Worm (Caenorhabditis elegans) whole organism, young adult: ENCODE measurements around the gene spp-1.

Experiments used
- B0336.3 ChIP-seq: fragments of 200-800 bp; sonication (Bioruptor generic); IDR thresholded peaks from 2 replicates; pipeline ENCODE4 v1.3.6; 2022; ENCODE audit warnings: missing genetic modification characterization, missing compliant biosample characterization
- C17E4.6 ChIP-seq: fragments of 200-800 bp; sonication (Bioruptor generic); IDR thresholded peaks from 2 replicates; pipeline ENCODE4 v1.3.6; 2022; ENCODE audit warnings: missing genetic modification reagents, missing genetic modification characterization, missing compliant biosample characterization
- F22D6.2 ChIP-seq: sonication (generic microtip); optimal IDR thresholded peaks from 2 replicates; lab custom pipeline; 2016; ENCODE audit warnings: mild to moderate bottlenecking, missing genetic modification characterization, missing compliant biosample characterization
- F33H1.4 ChIP-seq: fragments of 200-800 bp; sonication (Bioruptor generic); IDR thresholded peaks from 2 replicates; pipeline ENCODE4 v1.3.6; 2022; ENCODE audit warnings: missing genetic modification reagents, missing genetic modification characterization, missing compliant biosample characterization
- F39B2.1 ChIP-seq: fragments of 200-800 bp; sonication (Bioruptor generic); IDR thresholded peaks from 2 replicates; pipeline ENCODE4 v1.3.6; 2022; ENCODE audit warnings: missing genetic modification reagents, missing genetic modification characterization, missing compliant biosample characterization
- F49E8.2 ChIP-seq: sonication (generic microtip); optimal IDR thresholded peaks from 3 replicates; lab custom pipeline; 2017; ENCODE audit warnings: missing genetic modification characterization, mild to moderate bottlenecking, missing compliant biosample characterization, antibody characterized with exemption, moderate library complexity; ENCODE audit not compliant: insufficient read depth
- F52B5.7 ChIP-seq: sonication (generic microtip); optimal IDR thresholded peaks from 2 replicates; lab custom pipeline; 2016; ENCODE audit warnings: mild to moderate bottlenecking, missing genetic modification characterization, missing compliant biosample characterization
- T26A5.8 ChIP-seq: sonication (generic microtip); optimal IDR thresholded peaks from 2 replicates; lab custom pipeline; 2016; ENCODE audit warnings: missing genetic modification characterization, missing compliant biosample characterization
- Y53F4B.3 ChIP-seq: fragments of 200-800 bp; sonication (Bioruptor generic); IDR thresholded peaks from 2 replicates; pipeline ENCODE4 v1.3.6; 2022; ENCODE audit warnings: missing genetic modification reagents, missing genetic modification characterization, missing compliant biosample characterization
- Y56A3A.18 ChIP-seq: fragments of 200-800 bp; sonication (Bioruptor generic); IDR thresholded peaks from 2 replicates; pipeline ENCODE4 v1.3.6; 2022; ENCODE audit warnings: missing genetic modification reagents, missing genetic modification characterization, missing compliant biosample characterization
- Y79H2A.3 ChIP-seq: fragments of 200-800 bp; sonication (Bioruptor generic); conservative IDR thresholded peaks from 2 replicates; pipeline ENCODE4 v1.3.6; 2022; ENCODE audit warnings: missing genetic modification reagents, missing genetic modification characterization, missing compliant biosample characterization
- Y95B8A.8 ChIP-seq: fragments of 200-800 bp; sonication (Bioruptor generic); IDR thresholded peaks from 2 replicates; pipeline ENCODE4 v1.3.6; 2022; ENCODE audit warnings: missing genetic modification reagents, missing genetic modification characterization, missing compliant biosample characterization
- aptf-2 ChIP-seq: fragments of 200-800 bp; sonication (Bioruptor generic); conservative IDR thresholded peaks from 2 replicates; pipeline ENCODE4 v1.3.6; 2022; ENCODE audit warnings: missing genetic modification reagents, missing genetic modification characterization, missing compliant biosample characterization
- athp-1 ChIP-seq: sonication (generic microtip); optimal IDR thresholded peaks from 2 replicates; lab custom pipeline; 2017; ENCODE audit warnings: mild to moderate bottlenecking, missing genetic modification characterization, missing compliant biosample characterization
- attf-5 ChIP-seq: fragments of 200-800 bp; sonication (Bioruptor generic); optimal IDR thresholded peaks from 2 replicates; lab custom pipeline; 2018; ENCODE audit warnings: mild to moderate bottlenecking, missing genetic modification characterization, missing compliant biosample characterization
- bed-1 ChIP-seq: fragments of 200-800 bp; sonication (Bioruptor generic); IDR thresholded peaks from 2 replicates; pipeline ENCODE4 v1.3.6; 2022; ENCODE audit warnings: missing genetic modification reagents, missing genetic modification characterization, missing compliant biosample characterization
- cebp-1 ChIP-seq, 2 experiments: fragments of 200-800 bp in 1 of 2; sonication (Bioruptor generic) in 1 of 2; sonication (generic microtip) in 1 of 2; IDR thresholded peaks in 1 of 2; optimal IDR thresholded peaks in 1 of 2; 2 replicates each; pipeline versions ENCODE4 v1.3.6 to Lab custom; 2017 to 2022; ENCODE audit warnings: missing compliant biosample characterization in 2 of 2, missing genetic modification characterization in 2 of 2, mild to moderate bottlenecking in 1 of 2, missing genetic modification reagents in 1 of 2, moderate library complexity in 1 of 2
- ceh-100 ChIP-seq: fragments of 200-800 bp; sonication (Bioruptor generic); IDR thresholded peaks from 2 replicates; pipeline ENCODE4 v1.3.6; 2022; ENCODE audit warnings: missing genetic modification reagents, missing genetic modification characterization, missing compliant biosample characterization
- ceh-40 ChIP-seq: fragments of 200-800 bp; sonication (Bioruptor generic); IDR thresholded peaks from 2 replicates; pipeline ENCODE4 v1.3.6; 2022; ENCODE audit warnings: missing genetic modification characterization, missing compliant biosample characterization
- ceh-58 ChIP-seq: fragments of 200-800 bp; sonication (Bioruptor generic); IDR thresholded peaks from 2 replicates; pipeline ENCODE4 v1.3.6; 2022; ENCODE audit warnings: missing genetic modification characterization, missing compliant biosample characterization
- ceh-79 ChIP-seq: sonication (generic microtip); optimal IDR thresholded peaks from 2 replicates; lab custom pipeline; 2017; ENCODE audit warnings: mild to moderate bottlenecking, missing genetic modification characterization, missing compliant biosample characterization
- ceh-91 ChIP-seq: fragments of 200-800 bp; sonication (Bioruptor generic); IDR thresholded peaks from 2 replicates; pipeline ENCODE4 v1.3.6; 2022; ENCODE audit warnings: missing genetic modification reagents, missing genetic modification characterization, missing compliant biosample characterization
- die-1 ChIP-seq: sonication (generic microtip); optimal IDR thresholded peaks from 2 replicates; lab custom pipeline; 2016; ENCODE audit warnings: missing genotype, mild to moderate bottlenecking, missing genetic modification characterization, missing compliant biosample characterization
- efl-1 ChIP-seq: fragments of 150-350 bp; optimal IDR thresholded peaks from 2 replicates; lab custom pipeline; 2014; ENCODE audit warnings: missing biosample characterization, missing genetic modification reagents, missing genetic modification characterization
- egl-18 ChIP-seq: fragments of 200-800 bp; sonication (Bioruptor generic); IDR thresholded peaks from 2 replicates; pipeline ENCODE4 v1.3.6; 2022; ENCODE audit warnings: missing genetic modification reagents, missing genetic modification characterization, missing compliant biosample characterization
- egrh-3 ChIP-seq: fragments of 200-800 bp; sonication (Bioruptor generic); IDR thresholded peaks from 2 replicates; pipeline ENCODE4 v1.3.6; 2022; ENCODE audit warnings: missing genetic modification reagents, missing genetic modification characterization, missing compliant biosample characterization
- fkh-3 ChIP-seq: sonication (generic microtip); optimal IDR thresholded peaks from 2 replicates; lab custom pipeline; 2016; ENCODE audit warnings: mild to moderate bottlenecking, missing genetic modification characterization, missing compliant biosample characterization
- him-1 ChIP-seq: sonication (generic microtip); optimal IDR thresholded peaks from 2 replicates; lab custom pipeline; 2016; ENCODE audit warnings: missing genotype, missing genetic modification reagents, missing genetic modification characterization, missing compliant biosample characterization
- hlh-26 ChIP-seq: fragments of 200-800 bp; sonication (Bioruptor generic); conservative IDR thresholded peaks from 2 replicates; pipeline ENCODE4 v1.3.6; 2022; ENCODE audit warnings: missing genetic modification reagents, missing genetic modification characterization, missing compliant biosample characterization
- hmg-20 ChIP-seq: fragments of 200-800 bp; sonication (Bioruptor generic); IDR thresholded peaks from 2 replicates; pipeline ENCODE4 v1.3.6; 2022; ENCODE audit warnings: missing genetic modification reagents, missing genetic modification characterization, missing compliant biosample characterization
- let-607 ChIP-seq, 2 experiments: fragments of 200-800 bp in 1 of 2; sonication (Bioruptor generic) in 1 of 2; sonication (generic microtip) in 1 of 2; optimal IDR thresholded peaks; 2 replicates each; lab custom pipeline; 2016 to 2018; ENCODE audit warnings: mild to moderate bottlenecking in 2 of 2, missing compliant biosample characterization in 2 of 2, missing genetic modification characterization in 2 of 2, moderate library complexity in 2 of 2, missing genotype in 1 of 2
- lsy-27 ChIP-seq: sonication (generic microtip); optimal IDR thresholded peaks from 2 replicates; lab custom pipeline; 2017; ENCODE audit warnings: missing genetic modification characterization, mild to moderate bottlenecking, missing compliant biosample characterization, antibody characterized with exemption, missing genotype, borderline replicate concordance; ENCODE audit not compliant: insufficient read depth
- mcd-1 ChIP-seq: fragments of 200-800 bp; sonication (Bioruptor generic); IDR thresholded peaks from 2 replicates; pipeline ENCODE4 v1.3.6; 2022; ENCODE audit warnings: missing genetic modification reagents, missing genetic modification characterization, missing compliant biosample characterization
- mes-4 ChIP-seq: sonication (generic microtip); optimal IDR thresholded peaks from 2 replicates; lab custom pipeline; 2016; ENCODE audit warnings: missing genotype, missing genetic modification characterization, missing compliant biosample characterization
- nfya-2 ChIP-seq: fragments of 200-800 bp; sonication (Bioruptor generic); IDR thresholded peaks from 2 replicates; pipeline ENCODE4 v1.3.6; 2022; ENCODE audit warnings: missing genetic modification reagents, missing genetic modification characterization, missing compliant biosample characterization
- nfyb-1 ChIP-seq: fragments of 200-800 bp; sonication (Bioruptor generic); IDR thresholded peaks from 2 replicates; pipeline ENCODE4 v1.3.6; 2022; ENCODE audit warnings: missing genetic modification reagents, missing genetic modification characterization, missing compliant biosample characterization
- nhr-120 ChIP-seq: fragments of 200-800 bp; sonication (Bioruptor generic); IDR thresholded peaks from 2 replicates; pipeline ENCODE4 v1.3.6; 2022; ENCODE audit warnings: missing genetic modification characterization, missing compliant biosample characterization
- nhr-80 ChIP-seq: sonication (generic microtip); optimal IDR thresholded peaks from 2 replicates; lab custom pipeline; 2016; ENCODE audit warnings: missing genetic modification characterization, missing compliant biosample characterization
- pha-4 ChIP-seq: fragments of 150-350 bp; sonication (generic microtip); optimal IDR thresholded peaks from 2 replicates; lab custom pipeline; 2014; ENCODE audit warnings: missing biosample characterization, missing genetic modification reagents, missing genetic modification characterization
- sdz-38 ChIP-seq: sonication (generic microtip); optimal IDR thresholded peaks from 2 replicates; lab custom pipeline; 2016; ENCODE audit warnings: missing genotype, missing genetic modification characterization, missing compliant biosample characterization
- snpc-1.1 ChIP-seq: sonication (generic microtip); optimal IDR thresholded peaks from 2 replicates; lab custom pipeline; 2017; ENCODE audit warnings: missing genetic modification characterization, mild to moderate bottlenecking, missing compliant biosample characterization, antibody characterized with exemption, moderate library complexity, missing genotype, missing genetic modification reagents; ENCODE audit not compliant: insufficient read depth
- snpc-1.3 ChIP-seq: sonication (generic microtip); optimal IDR thresholded peaks from 2 replicates; lab custom pipeline; 2017; ENCODE audit warnings: missing genetic modification characterization, mild to moderate bottlenecking, missing compliant biosample characterization, antibody characterized with exemption, moderate library complexity, missing genotype, missing genetic modification reagents; ENCODE audit not compliant: insufficient read depth
- snpc-3.4 ChIP-seq: sonication (generic microtip); optimal IDR thresholded peaks from 2 replicates; lab custom pipeline; 2017; ENCODE audit warnings: missing genetic modification characterization, mild to moderate bottlenecking, missing compliant biosample characterization, antibody characterized with exemption, moderate library complexity, missing genotype, missing genetic modification reagents
- xnd-1 ChIP-seq: sonication (generic microtip); optimal IDR thresholded peaks from 2 replicates; lab custom pipeline; 2016; ENCODE audit warnings: missing genotype, missing genetic modification reagents, missing genetic modification characterization, missing compliant biosample characterization
- zfh-2 ChIP-seq: fragments of 200-800 bp; sonication (Bioruptor generic); conservative IDR thresholded peaks from 2 replicates; pipeline ENCODE4 v1.3.6; 2022; ENCODE audit warnings: missing genetic modification reagents, missing genetic modification characterization, missing compliant biosample characterization
- ztf-18 ChIP-seq: sonication (generic microtip); optimal IDR thresholded peaks from 2 replicates; lab custom pipeline; 2016; ENCODE audit warnings: missing genotype, mild to moderate bottlenecking, missing genetic modification characterization, missing compliant biosample characterization
- ztf-22 ChIP-seq: fragments of 200-800 bp; sonication (Bioruptor generic); optimal IDR thresholded peaks from 2 replicates; lab custom pipeline; 2018; ENCODE audit warnings: mild to moderate bottlenecking, missing genetic modification characterization, moderate library complexity, missing compliant biosample characterization

spp-1 gene

DNA sequence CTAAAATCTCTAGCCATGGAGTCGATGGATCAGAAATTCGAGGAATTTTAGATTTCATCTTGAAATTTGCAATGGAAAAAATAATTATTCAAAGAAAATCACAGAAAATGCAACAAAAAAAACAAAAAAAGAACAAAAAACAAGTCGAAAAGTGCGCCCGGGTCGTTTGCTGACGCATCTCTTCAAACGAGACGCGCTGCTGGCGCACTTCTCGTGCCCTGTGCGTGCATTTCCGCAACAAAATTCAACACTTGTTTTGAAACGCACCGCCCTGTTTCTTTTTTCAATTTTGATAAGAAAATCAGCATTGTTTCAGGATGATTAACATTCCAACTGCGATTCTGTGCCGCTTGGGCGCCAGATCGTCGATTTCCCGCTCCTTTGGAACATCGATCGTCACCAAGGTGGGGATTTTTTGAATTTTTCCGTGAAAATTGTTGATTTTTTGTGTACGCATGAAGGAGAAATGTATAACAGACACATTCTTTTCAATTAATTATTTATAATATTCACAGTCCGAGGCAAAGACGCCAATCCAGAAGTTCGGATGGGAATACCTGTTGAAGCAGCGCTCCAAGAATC is 21.4 kb downstream of the spp-1 start, which contains the start of the genes jmjd-4 and mev-1 (continued):
- TF ChIP-seq Y53F4B.3 (GFP tag; lab: Robert Waterston, UW) = no peak
- TF ChIP-seq pha-4 (tag; lab: Kevin White, UChicago) = peak; percentile 66
- TF ChIP-seq efl-1 (GFP tag; lab: Kevin White, UChicago) = peak; percentile 51
- TF ChIP-seq Y79H2A.3 (GFP tag; lab: Robert Waterston, UW) = no peak
- no peak for TF ChIP-seq ceh-40 (GFP tag; lab: Robert Waterston, UW)
- TF ChIP-seq ztf-22 (GFP tag; lab: Kevin White, UChicago) = peak; percentile 58
- no peak for TF ChIP-seq snpc-1.1
- TF ChIP-seq snpc-1.3 (tag; lab: Kevin White, UChicago) = no peak
- TF ChIP-seq bed-1 (GFP tag; lab: Robert Waterston, UW) = no peak
- peak; percentile 63 for TF ChIP-seq snpc-3.4 (tag; lab: Kevin White, UChicago)
- TF ChIP-seq zfh-2 (GFP tag; lab: Robert Waterston, UW) = peak; percentile 84
- TF ChIP-seq ceh-91 = peak; percentile 53
- TF ChIP-seq ceh-58 (GFP tag; lab: Robert Waterston, UW) = no peak
- TF ChIP-seq let-607 (tag; optimal IDR thresholded peaks at IDR 0.05; lab: Kevin White, UChicago) = peak; percentile 58 to 75
- TF ChIP-seq ceh-100 (GFP tag; lab: Robert Waterston, UW) = peak; percentile 78
- no peak for TF ChIP-seq die-1 (tag; lab: Kevin White, UChicago)
- TF ChIP-seq aptf-2 (GFP tag; lab: Robert Waterston, UW) = no peak
- TF ChIP-seq ceh-79 = peak; percentile 52
- TF ChIP-seq T26A5.8 = no peak
- no peak for TF ChIP-seq egrh-3 (GFP tag; lab: Robert Waterston, UW)
- peak; percentile 48 for TF ChIP-seq F22D6.2
- TF ChIP-seq sdz-38 = no peak
- TF ChIP-seq athp-1 (tag; lab: Kevin White, UChicago) = peak; percentile 7
- no peak for TF ChIP-seq nhr-120
- TF ChIP-seq hlh-26 (GFP tag; lab: Robert Waterston, UW) = no peak
- TF ChIP-seq lsy-27 = no peak
- peak; percentile 58; the same call in 1 of the 2 replicates for TF ChIP-seq Y56A3A.18 (GFP tag; lab: Robert Waterston, UW)
- TF ChIP-seq him-1 (tag; lab: Kevin White, UChicago) = no peak
- TF ChIP-seq nfya-2 (GFP tag; lab: Robert Waterston, UW) = no peak
- peak; percentile 76 for TF ChIP-seq xnd-1 (tag; lab: Kevin White, UChicago)
- no peak for TF ChIP-seq F49E8.2
- TF ChIP-seq mes-4 (tag; lab: Kevin White, UChicago) = no peak
- TF ChIP-seq attf-5 (GFP tag; lab: Kevin White, UChicago) = peak; percentile 92
- peak; percentile 94 for TF ChIP-seq B0336.3 (GFP tag; lab: Robert Waterston, UW)
- no peak for TF ChIP-seq F52B5.7 (tag; lab: Kevin White, UChicago)
- 0 out of 2 replicates have a peak, but pooled peaks have one; percentile 32 for TF ChIP-seq cebp-1 (GFP tag; IDR thresholded peaks at IDR 0.05; lab: Robert Waterston, UW)
- TF ChIP-seq cebp-1 (tag; optimal IDR thresholded peaks at IDR 0.05; lab: Kevin White, UChicago) = peak; percentile 89
- TF ChIP-seq nfyb-1 = peak; percentile 84
- TF ChIP-seq Y95B8A.8 (GFP tag; lab: Robert Waterston, UW) = no peak
- peak; percentile 39; the same call in 1 of the 2 replicates for TF ChIP-seq hmg-20 (GFP tag; lab: Robert Waterston, UW)
- peak; percentile 94 for TF ChIP-seq mcd-1 (GFP tag; lab: Robert Waterston, UW)
- peak; percentile 98 for TF ChIP-seq ztf-18 (tag; lab: Kevin White, UChicago)
- TF ChIP-seq egl-18 (GFP tag; lab: Robert Waterston, UW) = no peak
- TF ChIP-seq nhr-80 (tag; lab: Kevin White, UChicago) = peak; percentile 84
- TF ChIP-seq F33H1.4 = peak; percentile 76
- TF ChIP-seq fkh-3 (tag; lab: Kevin White, UChicago) = no peak
- TF ChIP-seq C17E4.6 = peak; percentile 64; the same call in 1 of the 2 replicates
- TF ChIP-seq F39B2.1 (GFP tag; lab: Robert Waterston, UW) = no peak
